Fruit fly (Drosophila melanogaster): ENCODE data around the gene CG45064.

DNA sequence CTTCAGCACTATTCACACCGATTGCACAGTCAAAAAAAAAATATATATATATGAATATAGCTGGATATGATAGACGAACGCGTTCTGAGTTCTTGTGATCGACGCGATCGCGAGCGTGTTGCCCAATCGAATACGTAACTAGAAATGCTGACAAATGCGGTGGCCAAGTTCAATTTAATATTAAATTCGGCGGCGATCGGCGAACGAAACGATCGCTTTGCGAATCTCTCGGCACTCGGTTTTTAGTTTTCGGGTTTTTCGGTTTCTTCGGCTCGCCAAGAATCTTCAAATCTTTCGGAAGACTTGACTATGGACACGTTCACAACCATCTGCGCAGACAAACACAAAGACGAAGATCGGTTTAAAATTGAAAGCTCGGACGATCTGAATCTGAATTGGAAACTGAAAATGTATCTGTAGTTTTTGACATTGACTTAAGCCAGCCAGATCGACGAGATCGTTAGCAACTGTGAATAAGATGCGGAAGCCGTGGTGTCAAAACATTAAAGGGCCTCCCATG is 29.2 kb downstream of the CG45064 start, which contains the start of gene CG9521:
- no peak for TF ChIP-seq CG8478 (optimal IDR thresholded peaks at IDR 0.05)
- no peak for TF ChIP-seq CTCF (optimal IDR thresholded peaks at IDR 0.05)

Data from S2 (cell line).